Fruit fly (Drosophila melanogaster) whole organism, embryonic: ENCODE measurements around the gene Gk2.

Experiments
- Atf3 ChIP-seq: fragments of 200-800 bp; sonication (Bioruptor generic); optimal IDR thresholded peaks from 3 replicates; lab custom pipeline; 2016; ENCODE audit warnings: missing biosample characterization, missing genetic modification characterization
- CG10147 ChIP-seq: fragments of 200-800 bp; sonication (Bioruptor generic); optimal IDR thresholded peaks from 2 replicates; lab custom pipeline; 2019; ENCODE audit warnings: missing biosample characterization, mild to moderate bottlenecking, missing genetic modification characterization, moderate library complexity
- CG11398 ChIP-seq: fragments of 200-800 bp; sonication (Bioruptor generic); optimal IDR thresholded peaks from 2 replicates; lab custom pipeline; 2016; ENCODE audit warnings: missing biosample characterization, missing genetic modification characterization
- CG12071 ChIP-seq: fragments of 200-800 bp; sonication (Bioruptor generic); optimal IDR thresholded peaks from 3 replicates; lab custom pipeline; 2018; ENCODE audit warnings: missing biosample characterization, mild to moderate bottlenecking, missing genetic modification characterization
- CG12659 ChIP-seq: fragments of 200-800 bp; sonication (Bioruptor generic); optimal IDR thresholded peaks from 3 replicates; lab custom pipeline; 2017; ENCODE audit warnings: mild to moderate bottlenecking, missing biosample characterization, missing genetic modification reagents, missing genetic modification characterization
- CG14050 ChIP-seq: fragments of 200-800 bp; sonication (Bioruptor generic); IDR thresholded peaks from 3 replicates; pipeline ENCODE4 v1.3.6; 2022; ENCODE audit warnings: missing biosample characterization, missing genetic modification characterization
- CG15011 ChIP-seq: fragments of 200-800 bp; sonication (Bioruptor generic); optimal IDR thresholded peaks from 3 replicates; lab custom pipeline; 2018; ENCODE audit warnings: missing biosample characterization, mild to moderate bottlenecking, missing genetic modification characterization
- CG15073 ChIP-seq: fragments of 200-800 bp; sonication (Bioruptor generic); optimal IDR thresholded peaks from 2 replicates; lab custom pipeline; 2016; ENCODE audit warnings: missing biosample characterization, missing genetic modification characterization
- CG15269 ChIP-seq: fragments of 200-800 bp; sonication (Bioruptor generic); optimal IDR thresholded peaks from 2 replicates; lab custom pipeline; 2018; ENCODE audit warnings: missing biosample characterization, mild to moderate bottlenecking, missing genetic modification characterization, moderate library complexity
- CG16779 ChIP-seq: fragments of 200-800 bp; sonication (Bioruptor generic); IDR thresholded peaks from 2 replicates; pipeline ENCODE4 v1.3.6; 2022; ENCODE audit warnings: missing biosample characterization, missing genetic modification characterization
- CG16815 ChIP-seq: fragments of 200-800 bp; sonication (Bioruptor generic); optimal IDR thresholded peaks from 3 replicates; lab custom pipeline; 2017; ENCODE audit warnings: missing biosample characterization, mild to moderate bottlenecking, missing genetic modification characterization
- CG2712 ChIP-seq: fragments of 200-800 bp; optimal IDR thresholded peaks from 3 replicates; lab custom pipeline; 2019; ENCODE audit warnings: missing biosample characterization, mild to moderate bottlenecking, missing genetic modification characterization, moderate library complexity
- CG31224 ChIP-seq: fragments of 200-800 bp; sonication (Bioruptor generic); IDR thresholded peaks from 2 replicates; pipeline ENCODE4 v1.3.6; 2022; ENCODE audit warnings: missing biosample characterization, missing genetic modification characterization
- CG34422 ChIP-seq: fragments of 200-800 bp; sonication (Bioruptor generic); IDR thresholded peaks from 3 replicates; pipeline ENCODE4 v1.3.6; 2022; ENCODE audit warnings: missing biosample characterization, missing genetic modification characterization
- CG4617 ChIP-seq: fragments of 200-800 bp; sonication (Bioruptor generic); optimal IDR thresholded peaks from 3 replicates; lab custom pipeline; 2016; ENCODE audit warnings: missing biosample characterization, missing genetic modification characterization, borderline replicate concordance
- CG6654 ChIP-seq: fragments of 200-800 bp; sonication (Bioruptor generic); optimal IDR thresholded peaks from 2 replicates; lab custom pipeline; 2017; ENCODE audit warnings: missing biosample characterization, mild to moderate bottlenecking, missing genetic modification characterization
- CG7271 ChIP-seq: fragments of 200-800 bp; sonication (Bioruptor generic); optimal IDR thresholded peaks from 2 replicates; lab custom pipeline; 2018; ENCODE audit warnings: missing biosample characterization, mild to moderate bottlenecking, missing genetic modification characterization, moderate library complexity
- CG8944 ChIP-seq: fragments of 200-800 bp; sonication (Bioruptor generic); optimal IDR thresholded peaks from 3 replicates; lab custom pipeline; 2016; ENCODE audit warnings: missing biosample characterization, missing genetic modification characterization
- D19A ChIP-seq: fragments of 200-800 bp; optimal IDR thresholded peaks from 3 replicates; lab custom pipeline; 2019; ENCODE audit warnings: missing biosample characterization, mild to moderate bottlenecking, missing genetic modification characterization, moderate library complexity
- D19B ChIP-seq: fragments of 200-800 bp; sonication (Bioruptor generic); optimal IDR thresholded peaks from 2 replicates; lab custom pipeline; 2017; ENCODE audit warnings: missing biosample characterization, mild to moderate bottlenecking, missing genetic modification characterization
- Dll ChIP-seq: fragments of 200-800 bp; sonication (Bioruptor generic); IDR thresholded peaks from 4 replicates; pipeline ENCODE4 v1.3.6; 2022; ENCODE audit warnings: missing biosample characterization, missing genetic modification characterization; ENCODE audit not compliant: partially characterized antibody
- E2f2 ChIP-seq: fragments of 200-800 bp; sonication (Bioruptor generic); IDR thresholded peaks from 2 replicates; pipeline ENCODE4 v1.3.6; 2022; ENCODE audit warnings: missing biosample characterization, missing genetic modification characterization
- HHEX ChIP-seq: fragments of 200-800 bp; sonication (Bioruptor generic); optimal IDR thresholded peaks from 3 replicates; lab custom pipeline; 2017; ENCODE audit warnings: missing biosample characterization, mild to moderate bottlenecking, missing genetic modification characterization, missing genetic modification reagents
- Hey ChIP-seq: fragments of 200-800 bp; sonication (Bioruptor generic); optimal IDR thresholded peaks from 3 replicates; lab custom pipeline; 2018; ENCODE audit warnings: missing biosample characterization, mild to moderate bottlenecking, missing genetic modification characterization
- Hr39 ChIP-seq: fragments of >200 bp; optimal IDR thresholded peaks from 2 replicates; lab custom pipeline; 2017
- Lim3 ChIP-seq: fragments of 200-800 bp; sonication (Bioruptor generic); IDR thresholded peaks from 2 replicates; pipeline ENCODE4 v1.3.6; 2022; ENCODE audit warnings: missing biosample characterization, missing genetic modification characterization
- Med ChIP-seq: fragments of 200-800 bp; sonication (Bioruptor generic); peaks from one replicate; lab custom pipeline; 2016; ENCODE audit warnings: missing biosample characterization, missing genetic modification characterization, mild to moderate bottlenecking, inconsistent platforms, moderate library complexity
- NC2α ChIP-seq: fragments of 200-800 bp; sonication (Bioruptor generic); optimal IDR thresholded peaks from 2 replicates; lab custom pipeline; 2016; ENCODE audit warnings: missing biosample characterization, missing genetic modification characterization
- Ptx1 ChIP-seq: fragments of 200-800 bp; sonication (Bioruptor generic); IDR thresholded peaks from 2 replicates; pipeline ENCODE4 v1.3.6; 2022; ENCODE audit warnings: missing biosample characterization, missing genetic modification characterization
- Sin3A ChIP-seq: fragments of >200 bp; optimal IDR thresholded peaks from 2 replicates; lab custom pipeline; 2018
- Vsx1 ChIP-seq: fragments of 200-800 bp; sonication (Bioruptor generic); optimal IDR thresholded peaks from 2 replicates; lab custom pipeline; 2017; ENCODE audit warnings: missing biosample characterization, mild to moderate bottlenecking, missing genetic modification characterization, missing genetic modification reagents
- YL-1 ChIP-seq: fragments of 200-800 bp; sonication (Bioruptor generic); optimal IDR thresholded peaks from 3 replicates; lab custom pipeline; 2017; ENCODE audit warnings: missing biosample characterization, mild to moderate bottlenecking, missing genetic modification characterization
- corto ChIP-seq: fragments of 200-800 bp; sonication (Bioruptor generic); optimal IDR thresholded peaks from 2 replicates; lab custom pipeline; 2016; ENCODE audit warnings: missing biosample characterization, mild to moderate bottlenecking, missing genetic modification characterization, moderate library complexity
- crc ChIP-seq: fragments of 200-800 bp; sonication (Bioruptor generic); optimal IDR thresholded peaks from 2 replicates; lab custom pipeline; 2016; ENCODE audit warnings: missing biosample characterization, missing genetic modification characterization
- danr ChIP-seq: fragments of 200-800 bp; sonication (Bioruptor generic); IDR thresholded peaks from 2 replicates; pipeline ENCODE4 v1.3.6; 2022; ENCODE audit warnings: missing biosample characterization, missing genetic modification characterization
- dpn ChIP-seq, 2 experiments: fragments of 200-800 bp; sonication (Bioruptor generic); optimal IDR thresholded peaks; 3 replicates each; lab custom pipeline; 2016; ENCODE audit warnings: missing biosample characterization in 2 of 2, missing genetic modification characterization in 2 of 2
- eve ChIP-seq, 2 experiments: fragments of >200 bp; optimal IDR thresholded peaks; 2 replicates each; lab custom pipeline; 2017; ENCODE audit warnings: missing biosample characterization in 2 of 2, missing genetic modification characterization in 2 of 2
- gcm2 ChIP-seq: fragments of 200-800 bp; sonication (Bioruptor generic); optimal IDR thresholded peaks from 2 replicates; lab custom pipeline; 2016; ENCODE audit warnings: missing biosample characterization, missing genetic modification characterization
- grau ChIP-seq: fragments of 200-800 bp; optimal IDR thresholded peaks from 3 replicates; lab custom pipeline; 2019; ENCODE audit warnings: missing biosample characterization, mild to moderate bottlenecking, missing genetic modification characterization, moderate library complexity
- kay ChIP-seq: fragments of 200-800 bp; sonication (Bioruptor generic); optimal IDR thresholded peaks from 2 replicates; lab custom pipeline; 2016; ENCODE audit warnings: missing biosample characterization, missing genetic modification characterization
- lbe ChIP-seq: fragments of 200-800 bp; sonication (Bioruptor generic); optimal IDR thresholded peaks from 2 replicates; lab custom pipeline; 2016; ENCODE audit warnings: missing biosample characterization, mild to moderate bottlenecking, missing genetic modification characterization
- mirr ChIP-seq: fragments of 200-800 bp; sonication (Bioruptor generic); optimal IDR thresholded peaks from 3 replicates; lab custom pipeline; 2018; ENCODE audit warnings: missing biosample characterization, mild to moderate bottlenecking, missing genetic modification characterization
- odd ChIP-seq: fragments of 200-800 bp; sonication (Bioruptor generic); optimal IDR thresholded peaks from 2 replicates; lab custom pipeline; 2017; ENCODE audit warnings: missing biosample characterization, mild to moderate bottlenecking, missing genetic modification characterization
- ranshi ChIP-seq: fragments of 200-800 bp; sonication (Bioruptor generic); IDR thresholded peaks from 2 replicates; pipeline ENCODE4 v1.3.6; 2022; ENCODE audit warnings: missing biosample characterization, missing genetic modification characterization
- rib ChIP-seq: fragments of 200-800 bp; sonication (Bioruptor generic); IDR thresholded peaks from 2 replicates; pipeline ENCODE4 v1.3.6; 2022; ENCODE audit warnings: missing biosample characterization, missing genetic modification characterization
- salm ChIP-seq: fragments of 200-800 bp; sonication (Bioruptor generic); optimal IDR thresholded peaks from 2 replicates; lab custom pipeline; 2018; ENCODE audit warnings: missing biosample characterization, mild to moderate bottlenecking, missing genetic modification characterization
- sens ChIP-seq: fragments of 200-800 bp; sonication (Bioruptor generic); peaks from one replicate; lab custom pipeline; 2016; ENCODE audit warnings: missing biosample characterization, missing genetic modification characterization
- sna ChIP-seq: fragments of 200-800 bp; sonication (Bioruptor generic); IDR thresholded peaks from 2 replicates; pipeline ENCODE4 v1.3.6; 2022; ENCODE audit warnings: missing biosample characterization, missing genetic modification characterization; ENCODE audit not compliant: partially characterized antibody
- zen2 ChIP-seq: fragments of 200-800 bp; sonication (Bioruptor generic); IDR thresholded peaks from 3 replicates; pipeline ENCODE4 v1.3.6; 2022; ENCODE audit warnings: missing biosample characterization, missing genetic modification characterization; ENCODE audit not compliant: partially characterized antibody
- zfh1 ChIP-seq: fragments of 200-800 bp; sonication (Bioruptor generic); IDR thresholded peaks from 3 replicates; pipeline ENCODE4 v1.3.6; 2022; ENCODE audit warnings: missing biosample characterization, missing genetic modification characterization

Gk2 gene

dm6 chr3L:1794164-1794942 is 56.1 kb downstream of the Gk2 start (continued):
- peak; percentile 16 for TF ChIP-seq YL-1 (GFP tag; lab: Kevin White, UChicago)
- peak; percentile 71 for TF ChIP-seq CG12071
- TF ChIP-seq zfh1 (GFP tag; lab: Robert Waterston, UW) = 0 out of 3 replicates have a peak, but pooled peaks have one; percentile 32
- TF ChIP-seq lbe (GFP tag; lab: Kevin White, UChicago) = no peak
- TF ChIP-seq Hey (tag; lab: Kevin White, UChicago) = peak; percentile 49
- TF ChIP-seq odd = no peak
- peak; percentile 52 for TF ChIP-seq salm
- TF ChIP-seq CG7271 (tag; lab: Kevin White, UChicago) = no peak
- peak; percentile 63; the same call in 2 of the 3 replicates for TF ChIP-seq CG34422 (GFP tag; lab: Robert Waterston, UW)
- TF ChIP-seq CG15073 (GFP tag; lab: Kevin White, UChicago) = no peak
- TF ChIP-seq grau (tag; lab: Kevin White, UChicago) = peak; percentile 3
- TF ChIP-seq Lim3 = no peak
- no peak for TF ChIP-seq corto (GFP tag; lab: Kevin White, UChicago)
- TF ChIP-seq NC2α (GFP tag; lab: Kevin White, UChicago) = no peak
- TF ChIP-seq CG16779 (GFP tag; lab: Robert Waterston, UW) = no peak
- no peak for TF ChIP-seq CG10147 (GFP tag; lab: Kevin White, UChicago)
- TF ChIP-seq zen2 = no peak
- TF ChIP-seq CG14050 (GFP tag; lab: Robert Waterston, UW) = no peak
- TF ChIP-seq D19B (GFP tag; lab: Kevin White, UChicago) = no peak
- TF ChIP-seq CG2712 (tag; lab: Kevin White, UChicago) = no peak
- no peak for TF ChIP-seq Ptx1 (GFP tag; lab: Robert Waterston, UW)
- peak; percentile 11; the same call in 1 of the 2 replicates for TF ChIP-seq ranshi
- no peak for TF ChIP-seq CG15269
- TF ChIP-seq Vsx1 (GFP tag; lab: Kevin White, UChicago) = peak; percentile 95
- peak; percentile 27 for TF ChIP-seq HHEX (GFP tag; lab: Kevin White, UChicago)
- 0 out of 4 replicates have a peak, but pooled peaks have one; percentile 23 for TF ChIP-seq Dll (GFP tag; lab: Robert Waterston, UW)
- peak; percentile 77 for TF ChIP-seq Atf3
- peak; percentile 27 for TF ChIP-seq CG11398
- TF ChIP-seq kay (GFP tag; lab: Kevin White, UChicago) = no peak
- no peak for TF ChIP-seq CG15011 (GFP tag; lab: Kevin White, UChicago)
- no peak for TF ChIP-seq crc
- TF ChIP-seq rib (GFP tag; lab: Robert Waterston, UW) = peak; percentile 73; the same call in 1 of the 2 replicates
- TF ChIP-seq gcm2 (GFP tag; lab: Kevin White, UChicago) = no peak
- no peak for TF ChIP-seq Hr39 (lab: Kevin White, UChicago)
- peak; percentile 28 for TF ChIP-seq sens (GFP tag; lab: Kevin White, UChicago)
- TF ChIP-seq E2f2 (GFP tag; lab: Robert Waterston, UW) = peak; percentile 26
- TF ChIP-seq CG4617 (GFP tag; lab: Kevin White, UChicago) = no peak
- peak; percentile 97 for TF ChIP-seq mirr (GFP tag; lab: Kevin White, UChicago)
- no peak for TF ChIP-seq danr (GFP tag; lab: Robert Waterston, UW)
- no peak for TF ChIP-seq sna (GFP tag; lab: Robert Waterston, UW)
- no peak for TF ChIP-seq CG6654 (GFP tag; lab: Kevin White, UChicago)
- TF ChIP-seq CG31224 = no peak
- no peak for TF ChIP-seq eve (GFP tag; optimal IDR thresholded peaks at IDR 0.05; lab: Kevin White, UChicago)
- TF ChIP-seq CG16815 = no peak
- peak in 1 of 2 experiments; percentile 36 for TF ChIP-seq dpn (GFP tag; optimal IDR thresholded peaks at IDR 0.05; lab: Kevin White, UChicago)
- TF ChIP-seq Med (GFP tag; lab: Kevin White, UChicago) = peak; percentile 88
- no peak for TF ChIP-seq D19A
- no peak for TF ChIP-seq Sin3A (lab: Kevin White, UChicago)
- TF ChIP-seq CG8944 (GFP tag; lab: Kevin White, UChicago) = no peak
- TF ChIP-seq CG12659 = no peak
